Fruit fly (Drosophila melanogaster) whole organism, embryonic: ENCODE data around the gene Nepl13.
A peak's percentile ranks its signal among the peaks of the same experiment; 100 is the strongest.

ENCODE experiments used
- CG10147 ChIP-seq: fragments of 200-800 bp; sonication (Bioruptor generic); optimal IDR thresholded peaks from 2 replicates; lab custom pipeline; 2019; ENCODE audit warnings: missing biosample characterization, mild to moderate bottlenecking, missing genetic modification characterization, moderate library complexity
- CG11504 ChIP-seq: fragments of 200-800 bp; sonication (Bioruptor generic); optimal IDR thresholded peaks from 3 replicates; lab custom pipeline; 2019; ENCODE audit warnings: missing biosample characterization, mild to moderate bottlenecking, missing genetic modification characterization, moderate library complexity
- CG11560 ChIP-seq: fragments of 200-800 bp; sonication (Bioruptor generic); IDR thresholded peaks from 3 replicates; pipeline ENCODE4 v1.3.6; 2022; ENCODE audit warnings: missing biosample characterization, missing genetic modification characterization
- CG11695 ChIP-seq: fragments of 200-800 bp; sonication (Bioruptor generic); IDR thresholded peaks from 3 replicates; pipeline ENCODE4 v1.3.6; 2022; ENCODE audit warnings: missing biosample characterization, missing genetic modification characterization
- CG13775 ChIP-seq: fragments of 200-800 bp; sonication (Bioruptor generic); optimal IDR thresholded peaks from 3 replicates; lab custom pipeline; 2017; ENCODE audit warnings: missing biosample characterization, mild to moderate bottlenecking, missing genetic modification characterization
- CG14441 ChIP-seq: fragments of 200-800 bp; sonication (Bioruptor generic); IDR thresholded peaks from 2 replicates; pipeline ENCODE4 v1.3.6; 2022; ENCODE audit warnings: missing biosample characterization, missing genetic modification characterization
- CG14860 ChIP-seq: fragments of 200-800 bp; sonication (Bioruptor generic); IDR thresholded peaks from 3 replicates; pipeline ENCODE4 v1.3.6; 2022; ENCODE audit warnings: missing biosample characterization, missing genetic modification characterization; ENCODE audit not compliant: partially characterized antibody
- CG15601 ChIP-seq: fragments of 200-800 bp; sonication (Bioruptor generic); optimal IDR thresholded peaks from 3 replicates; lab custom pipeline; 2019; ENCODE audit warnings: missing biosample characterization, mild to moderate bottlenecking, missing genetic modification characterization, moderate library complexity
- CG1832 ChIP-seq: fragments of 200-800 bp; sonication (Bioruptor generic); optimal IDR thresholded peaks from 2 replicates; lab custom pipeline; 2017; ENCODE audit warnings: missing biosample characterization, mild to moderate bottlenecking, missing genetic modification characterization, inconsistent platforms
- CG3995 ChIP-seq: fragments of 200-800 bp; sonication (Bioruptor generic); optimal IDR thresholded peaks from 3 replicates; lab custom pipeline; 2016; ENCODE audit warnings: missing biosample characterization, missing genetic modification characterization
- CG4328 ChIP-seq: fragments of 200-800 bp; sonication (Bioruptor generic); optimal IDR thresholded peaks from 3 replicates; lab custom pipeline; 2017; ENCODE audit warnings: missing biosample characterization, missing genetic modification reagents, missing genetic modification characterization
- CG6272 ChIP-seq: fragments of 200-800 bp; sonication (Bioruptor generic); IDR thresholded peaks from 2 replicates; pipeline ENCODE4 v1.3.6; 2022; ENCODE audit warnings: missing biosample characterization, missing genetic modification characterization
- CG7987 ChIP-seq: fragments of 200-800 bp; sonication (Bioruptor generic); optimal IDR thresholded peaks from 2 replicates; lab custom pipeline; 2018; ENCODE audit warnings: missing biosample characterization, mild to moderate bottlenecking, missing genetic modification characterization, moderate library complexity
- CG9437 ChIP-seq: fragments of 200-800 bp; sonication (Bioruptor generic); optimal IDR thresholded peaks from 2 replicates; lab custom pipeline; 2018; ENCODE audit warnings: missing biosample characterization, mild to moderate bottlenecking, missing genetic modification characterization
- D19A ChIP-seq: fragments of 200-800 bp; optimal IDR thresholded peaks from 3 replicates; lab custom pipeline; 2019; ENCODE audit warnings: missing biosample characterization, mild to moderate bottlenecking, missing genetic modification characterization, moderate library complexity
- Dad ChIP-seq: fragments of 200-800 bp; sonication (Bioruptor generic); optimal IDR thresholded peaks from 3 replicates; lab custom pipeline; 2016; ENCODE audit warnings: missing biosample characterization, missing genetic modification characterization
- Jarid2 ChIP-seq: fragments of 200-800 bp; sonication (Bioruptor generic); optimal IDR thresholded peaks from 3 replicates; lab custom pipeline; 2017; ENCODE audit warnings: mild to moderate bottlenecking, missing biosample characterization, missing genetic modification reagents, missing genetic modification characterization
- Meics ChIP-seq: fragments of 200-800 bp; sonication (Bioruptor generic); optimal IDR thresholded peaks from 2 replicates; lab custom pipeline; 2017; ENCODE audit warnings: missing biosample characterization, mild to moderate bottlenecking, missing genetic modification characterization
- NC2β ChIP-seq: fragments of 200-800 bp; sonication (Bioruptor generic); optimal IDR thresholded peaks from 2 replicates; lab custom pipeline; 2016; ENCODE audit warnings: missing biosample characterization, missing genetic modification characterization
- Nf-YB ChIP-seq: fragments of 200-800 bp; sonication (Bioruptor generic); optimal IDR thresholded peaks from 3 replicates; lab custom pipeline; 2019; ENCODE audit warnings: missing biosample characterization, mild to moderate bottlenecking, missing genetic modification characterization, moderate library complexity
- Oaz ChIP-seq: fragments of 200-800 bp; sonication (Bioruptor generic); IDR thresholded peaks from 2 replicates; pipeline ENCODE4 v1.3.6; 2022; ENCODE audit warnings: missing biosample characterization, missing genetic modification characterization
- Pdp1 ChIP-seq, 2 experiments: fragments of 200-800 bp; sonication (Bioruptor generic); optimal IDR thresholded peaks; 3 replicates each; lab custom pipeline; 2016; ENCODE audit warnings: missing biosample characterization in 2 of 2, missing genetic modification characterization in 2 of 2, mild to moderate bottlenecking in 1 of 2, moderate library complexity in 1 of 2
- Rfx ChIP-seq: fragments of 200-800 bp; sonication (Bioruptor generic); IDR thresholded peaks from 2 replicates; pipeline ENCODE4 v1.3.6; 2022; ENCODE audit warnings: missing biosample characterization, missing genetic modification characterization
- Six4 ChIP-seq: fragments of 200-800 bp; sonication (Bioruptor generic); optimal IDR thresholded peaks from 2 replicates; lab custom pipeline; 2016; ENCODE audit warnings: missing biosample characterization, missing genetic modification characterization
- Spps ChIP-seq: fragments of 200-800 bp; sonication (Bioruptor generic); optimal IDR thresholded peaks from 2 replicates; lab custom pipeline; 2018; ENCODE audit warnings: missing biosample characterization, mild to moderate bottlenecking, missing genetic modification characterization
- ac ChIP-seq: fragments of 200-800 bp; sonication (Bioruptor generic); optimal IDR thresholded peaks from 3 replicates; lab custom pipeline; 2017; ENCODE audit warnings: missing biosample characterization, mild to moderate bottlenecking, missing genetic modification characterization
- amos ChIP-seq: fragments of 200-800 bp; sonication (Bioruptor generic); IDR thresholded peaks from 2 replicates; pipeline ENCODE4 v1.3.6; 2022; ENCODE audit warnings: missing biosample characterization, missing genetic modification characterization; ENCODE audit not compliant: partially characterized antibody
- ash1 ChIP-seq: fragments of 200-800 bp; sonication (Bioruptor generic); optimal IDR thresholded peaks from 2 replicates; lab custom pipeline; 2018; ENCODE audit warnings: missing biosample characterization, mild to moderate bottlenecking, missing genetic modification characterization
- bcd ChIP-seq: fragments of 200-800 bp; sonication (Bioruptor generic); optimal IDR thresholded peaks from 2 replicates; lab custom pipeline; 2017; ENCODE audit warnings: missing biosample characterization, mild to moderate bottlenecking, missing genetic modification characterization
- dpn ChIP-seq, 2 experiments: fragments of 200-800 bp; sonication (Bioruptor generic); optimal IDR thresholded peaks; 3 replicates each; lab custom pipeline; 2016; ENCODE audit warnings: missing biosample characterization in 2 of 2, missing genetic modification characterization in 2 of 2
- fru ChIP-seq: fragments of >200 bp; optimal IDR thresholded peaks from 2 replicates; lab custom pipeline; 2017
- gt ChIP-seq: fragments of 200-800 bp; sonication (Bioruptor generic); IDR thresholded peaks from 2 replicates; pipeline ENCODE4 v1.3.6; 2022; ENCODE audit warnings: missing biosample characterization, missing genetic modification characterization
- hkb ChIP-seq, 2 experiments: fragments of 200-800 bp in 1 of 2; fragments of >200 bp in 1 of 2; sonication (Bioruptor generic) in 1 of 2; IDR thresholded peaks in 1 of 2; optimal IDR thresholded peaks in 1 of 2; 2 replicates each; pipeline versions ENCODE4 v1.3.6 to Lab custom; 2017 to 2022; ENCODE audit warnings: missing biosample characterization in 1 of 2, missing genetic modification characterization in 1 of 2
- klu ChIP-seq: fragments of 200-800 bp; sonication (Bioruptor generic); IDR thresholded peaks from 2 replicates; pipeline ENCODE4 v1.3.6; 2022; ENCODE audit warnings: missing biosample characterization, missing genetic modification characterization
- knrl ChIP-seq: fragments of 200-800 bp; sonication (Bioruptor generic); IDR thresholded peaks from 3 replicates; pipeline ENCODE4 v1.3.6; 2022; ENCODE audit warnings: missing biosample characterization, missing genetic modification characterization; ENCODE audit not compliant: partially characterized antibody
- lab ChIP-seq: fragments of 200-800 bp; sonication (Bioruptor generic); optimal IDR thresholded peaks from 3 replicates; lab custom pipeline; 2017; ENCODE audit warnings: missing biosample characterization, missing genetic modification characterization, mild to moderate bottlenecking, moderate library complexity, missing genetic modification reagents
- lbe ChIP-seq: fragments of 200-800 bp; sonication (Bioruptor generic); optimal IDR thresholded peaks from 2 replicates; lab custom pipeline; 2016; ENCODE audit warnings: missing biosample characterization, mild to moderate bottlenecking, missing genetic modification characterization
- pan ChIP-seq, 4 experiments: fragments of >200 bp in 3 of 4; fragments of 200-800 bp in 1 of 4; sonication (Bioruptor generic) in 1 of 4; optimal IDR thresholded peaks in 3 of 4; IDR thresholded peaks in 1 of 4; 2 replicates each; pipeline versions ENCODE4 v1.3.6 to Lab custom; 2017 to 2022; ENCODE audit warnings: missing biosample characterization in 2 of 4, missing genetic modification characterization in 2 of 4, mixed read lengths in 1 of 4
- pzg ChIP-seq: fragments of 200-800 bp; sonication (Bioruptor generic); optimal IDR thresholded peaks from 3 replicates; lab custom pipeline; 2018; ENCODE audit warnings: missing biosample characterization, mild to moderate bottlenecking, missing genetic modification characterization, moderate library complexity
- ro ChIP-seq: fragments of 200-800 bp; sonication (Bioruptor generic); IDR thresholded peaks from 2 replicates; pipeline ENCODE4 v1.3.6; 2022; ENCODE audit warnings: missing biosample characterization, missing genetic modification characterization
- sens-2 ChIP-seq: fragments of 200-800 bp; sonication (Bioruptor generic); IDR thresholded peaks from 2 replicates; pipeline ENCODE4 v1.3.6; 2022; ENCODE audit warnings: missing biosample characterization, missing genetic modification characterization
- sim ChIP-seq: fragments of 200-800 bp; sonication (Bioruptor generic); IDR thresholded peaks from 2 replicates; pipeline ENCODE4 v1.3.6; 2022; ENCODE audit warnings: missing biosample characterization, missing genetic modification characterization
- slp2 ChIP-seq: fragments of 200-800 bp; sonication (Bioruptor generic); optimal IDR thresholded peaks from 2 replicates; lab custom pipeline; 2016; ENCODE audit warnings: missing biosample characterization, missing genetic modification characterization
- sna ChIP-seq: fragments of 200-800 bp; sonication (Bioruptor generic); IDR thresholded peaks from 2 replicates; pipeline ENCODE4 v1.3.6; 2022; ENCODE audit warnings: missing biosample characterization, missing genetic modification characterization; ENCODE audit not compliant: partially characterized antibody
- ssp ChIP-seq: fragments of 200-800 bp; sonication (Bioruptor generic); IDR thresholded peaks from 2 replicates; pipeline ENCODE4 v1.3.6; 2022; ENCODE audit warnings: missing biosample characterization, missing genetic modification characterization
- sug ChIP-seq: fragments of 200-800 bp; optimal IDR thresholded peaks from 2 replicates; lab custom pipeline; 2019; ENCODE audit warnings: missing biosample characterization, mild to moderate bottlenecking, missing genetic modification characterization, moderate library complexity
- toy ChIP-seq: fragments of 200-800 bp; sonication (Bioruptor generic); IDR thresholded peaks from 2 replicates; pipeline ENCODE4 v1.3.6; 2022; ENCODE audit warnings: missing biosample characterization, missing genetic modification characterization
- tx ChIP-seq: fragments of 200-800 bp; sonication (Bioruptor generic); optimal IDR thresholded peaks from 2 replicates; lab custom pipeline; 2016; ENCODE audit warnings: missing biosample characterization, missing genetic modification characterization
- zen2 ChIP-seq: fragments of 200-800 bp; sonication (Bioruptor generic); IDR thresholded peaks from 3 replicates; pipeline ENCODE4 v1.3.6; 2022; ENCODE audit warnings: missing biosample characterization, missing genetic modification characterization; ENCODE audit not compliant: partially characterized antibody

Nepl13 gene

dm6 chr3R:22750534-22750947, 10.3 kb downstream of the Nepl13 start, which contains the start of the genes rumi, CG7029 and Usp12-46:
Gene rumi (minus strand): TSS chr3R:22750597.
Gene CG7029 (plus strand): TSS chr3R:22750901.
Gene Usp12-46 (plus strand): TSS chr3R:22750901.
- TF ChIP-seq CG1832 (GFP tag; lab: Kevin White, UChicago) (no peak), Oaz (GFP tag; lab: Robert Waterston, UW) (peak; percentile 77), amos (peak; percentile 72), NC2β (GFP tag; lab: Kevin White, UChicago) (peak; percentile 91), lbe (GFP tag; lab: Kevin White, UChicago) (peak; percentile 79), CG6272 (GFP tag; lab: Robert Waterston, UW) (peak; percentile 76), Dad (GFP tag; lab: Kevin White, UChicago) (peak; percentile 82), CG10147 (GFP tag; lab: Kevin White, UChicago) (peak; percentile 81), lab (GFP tag; lab: Kevin White, UChicago) (peak; percentile 90), toy (GFP tag; lab: Robert Waterston, UW) (peak; percentile 63), sna (GFP tag; lab: Robert Waterston, UW) (peak; percentile 83), CG4328 (peak; percentile 76), ac (GFP tag; lab: Kevin White, UChicago) (peak; percentile 23), ssp (GFP tag; lab: Robert Waterston, UW) (peak; percentile 75), Meics (GFP tag; lab: Kevin White, UChicago) (peak; percentile 75), Nf-YB (peak; percentile 57), fru (lab: Kevin White, UChicago) (no peak), CG13775 (GFP tag; lab: Kevin White, UChicago) (peak; percentile 89), pzg (GFP tag; lab: Kevin White, UChicago) (peak; percentile 90), CG14860 (GFP tag; lab: Robert Waterston, UW) (peak; percentile 58), Pdp1 (GFP tag; optimal IDR thresholded peaks at IDR 0.05; lab: Kevin White, UChicago) (peak; percentile 82 to 92), hkb (optimal IDR thresholded peaks at IDR 0.05; lab: Kevin White, UChicago) (no peak), hkb (GFP tag; IDR thresholded peaks at IDR 0.05; lab: Robert Waterston, UW) (peak; percentile 79), Jarid2 (GFP tag; lab: Kevin White, UChicago) (no peak), Six4 (peak; percentile 65), CG9437 (GFP tag; lab: Kevin White, UChicago) (peak; percentile 57), Spps (tag; lab: Kevin White, UChicago) (peak; percentile 67), ash1 (GFP tag; lab: Kevin White, UChicago) (no peak), dpn (GFP tag; optimal IDR thresholded peaks at IDR 0.05; lab: Kevin White, UChicago) (peak; percentile 85 to 92), CG7987 (peak; percentile 57), sug (tag; lab: Kevin White, UChicago) (peak; percentile 86), ro (GFP tag; lab: Robert Waterston, UW) (no peak), D19A (tag; lab: Kevin White, UChicago) (no peak), tx (GFP tag; lab: Kevin White, UChicago) (peak; percentile 85), CG11504 (tag; lab: Kevin White, UChicago) (peak; percentile 87), sens-2 (GFP tag; lab: Robert Waterston, UW) (peak; percentile 77; the same call in 1 of the 2 replicates), gt (GFP tag; lab: Robert Waterston, UW) (peak; percentile 16; the same call in 1 of the 2 replicates), sim (GFP tag; lab: Robert Waterston, UW) (peak; percentile 58; the same call in 1 of the 2 replicates), knrl (GFP tag; lab: Robert Waterston, UW) (peak; percentile 78), slp2 (GFP tag; lab: Kevin White, UChicago) (peak; percentile 87), CG11695 (GFP tag; lab: Robert Waterston, UW) (peak; percentile 73; the same call in 2 of the 3 replicates), zen2 (GFP tag; lab: Robert Waterston, UW) (peak; percentile 49; the same call in 1 of the 3 replicates), bcd (GFP tag; lab: Kevin White, UChicago) (peak; percentile 76), pan (optimal IDR thresholded peaks at IDR 0.05; lab: Kevin White, UChicago) (no peak), pan (GFP tag; optimal IDR thresholded peaks at IDR 0.05 in 1 of 2, IDR thresholded peaks at IDR 0.05 in 1 of 2) (peak in 1 of 2 experiments; percentile 88), CG3995 (peak; percentile 100), CG11560 (tag; lab: Robert Waterston, UW) (peak; percentile 66; the same call in 1 of the 3 replicates), CG15601 (peak; percentile 85), CG14441 (GFP tag; lab: Robert Waterston, UW) (peak; percentile 84), klu (GFP tag; lab: Robert Waterston, UW) (peak; percentile 63), Rfx (peak; percentile 89)
